Fruit fly (Drosophila melanogaster): Measurements from ENCODE around the gene Archease.

Archease gene

DNA sequence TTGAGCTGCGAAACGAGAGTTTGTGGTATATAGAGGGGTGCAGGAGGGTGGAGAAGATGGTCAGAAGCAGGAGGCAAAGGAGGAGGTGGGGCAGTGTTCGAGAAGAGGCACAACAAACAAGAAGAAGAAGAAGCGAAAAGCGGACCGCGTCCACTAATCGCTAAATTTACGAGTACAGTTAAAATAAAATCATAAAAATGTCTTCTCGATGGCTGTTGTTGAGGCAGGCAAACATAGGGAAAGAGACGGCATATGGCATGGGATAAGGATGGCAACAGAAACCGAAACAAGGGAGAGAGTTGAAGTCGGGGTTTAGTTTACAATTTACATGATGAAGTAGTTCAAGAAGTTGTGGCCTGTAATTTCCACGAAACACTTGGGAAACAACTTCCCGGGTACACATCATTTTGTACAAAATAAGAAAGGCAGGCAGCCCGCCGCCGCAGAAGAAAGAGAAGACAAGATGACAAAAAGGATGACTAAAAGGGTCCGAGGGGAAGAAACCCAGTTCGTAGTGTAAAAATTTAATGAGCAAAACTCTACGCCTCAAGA is 51.1 kb downstream of the Archease start:
- TF ChIP-seq CG34367 (tag; optimal IDR thresholded peaks at IDR 0.05) = no peak
- peak; percentile 33 for TF ChIP-seq EcR (GFP tag; optimal IDR thresholded peaks at IDR 0.05)

Measured in whole organism, pupa.